Fruit fly (Drosophila melanogaster) whole organism, wandering third instar larva: ENCODE data around the gene CG8568.

Source experiments
- Dif ChIP-seq: fragments of 200-275, 200-300 bp; sonication (Bioruptor generic); optimal IDR thresholded peaks from 2 replicates; lab custom pipeline; 2018; ENCODE audit warnings: missing biosample characterization, missing genetic modification characterization; ENCODE audit not compliant: partially characterized antibody
- Hr83 ChIP-seq: fragments of 200-300 bp; sonication (Bioruptor generic); optimal IDR thresholded peaks from 2 replicates; lab custom pipeline; 2016; ENCODE audit warnings: missing biosample characterization, mild to moderate bottlenecking, missing genetic modification characterization, moderate library complexity; ENCODE audit not compliant: poor library complexity, severe bottlenecking
- br ChIP-seq: fragments of 200-800 bp; sonication (Bioruptor generic); optimal IDR thresholded peaks from 2 replicates; lab custom pipeline; 2016; ENCODE audit warnings: missing biosample characterization, missing genetic modification characterization
- fru ChIP-seq: fragments of 200-800 bp; sonication (Bioruptor generic); optimal IDR thresholded peaks from 3 replicates; lab custom pipeline; 2016; ENCODE audit warnings: missing biosample characterization, mild to moderate bottlenecking, missing genetic modification characterization
- pan ChIP-seq: fragments of >200 bp; optimal IDR thresholded peaks from 2 replicates; lab custom pipeline; 2017

DNA sequence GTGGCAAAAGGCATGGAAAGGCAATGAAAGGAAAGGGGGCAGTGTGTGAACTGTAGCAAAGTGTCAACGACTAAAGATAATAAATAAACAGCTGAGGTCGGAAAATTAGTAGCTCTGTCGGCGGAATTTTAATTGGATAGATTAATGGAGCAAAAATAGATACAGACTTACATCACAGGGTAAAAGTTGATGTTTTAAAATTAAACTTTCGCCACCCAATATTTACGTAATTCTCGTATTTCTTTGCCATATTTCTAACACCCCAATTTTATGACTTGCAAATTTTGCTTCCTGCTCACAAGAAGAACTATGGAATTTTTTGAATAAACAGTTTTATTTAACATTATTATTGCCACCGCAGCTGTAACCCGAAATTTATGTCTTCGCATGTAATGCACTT is 46.6 kb upstream of the CG8568 start:
- TF ChIP-seq Dif (GFP tag; lab: Kevin White, UChicago) (no peak), fru (GFP tag; lab: Kevin White, UChicago) (peak; percentile 29), pan (lab: Kevin White, UChicago) (no peak), br (GFP tag; lab: Kevin White, UChicago) (no peak), Hr83 (GFP tag; lab: Kevin White, UChicago) (no peak)
